Worm (Caenorhabditis elegans): Measurements from ENCODE around the gene rhgf-2.

The rhgf-2 gene

ce11 chrII:4100485-4100884, at the start of gene rhgf-2:
rhgf-2 (plus strand) TSS chrII:4100785.
- TF ChIP-seq pha-4 (tag; optimal IDR thresholded peaks at IDR 0.05), result no peak
- TF ChIP-seq lim-6 (tag; optimal IDR thresholded peaks at IDR 0.05), result no peak
- TF ChIP-seq tbx-7 (tag; optimal IDR thresholded peaks at IDR 0.05), result no peak
- no peak for TF ChIP-seq pag-3 (tag; optimal IDR thresholded peaks at IDR 0.05; ENCODE audit: borderline replicate concordance)
- no peak for TF ChIP-seq elt-4 (tag; optimal IDR thresholded peaks at IDR 0.05)
- no peak for TF ChIP-seq ceh-34 (tag; optimal IDR thresholded peaks at IDR 0.05)
- TF ChIP-seq hlh-15 (tag; optimal IDR thresholded peaks at IDR 0.05), result no peak
- TF ChIP-seq unc-55 (GFP tag; optimal IDR thresholded peaks at IDR 0.05), result no peak
- no peak for TF ChIP-seq T23F11.4 (GFP tag; optimal IDR thresholded peaks at IDR 0.05)
- TF ChIP-seq pqm-1 (tag; optimal IDR thresholded peaks at IDR 0.05), result no peak
- TF ChIP-seq ztf-16 (tag; optimal IDR thresholded peaks at IDR 0.05), result no peak
- TF ChIP-seq syd-9 (tag; optimal IDR thresholded peaks at IDR 0.05), result no peak
- no peak for TF ChIP-seq madf-2 (tag; optimal IDR thresholded peaks at IDR 0.05)
- no peak for TF ChIP-seq sox-2 (GFP tag; IDR thresholded peaks at IDR 0.05)
- no peak for TF ChIP-seq C08G9.2 (tag; optimal IDR thresholded peaks at IDR 0.05)
- no peak for TF ChIP-seq ceh-9 (tag; optimal IDR thresholded peaks at IDR 0.05)
- no peak for TF ChIP-seq hlh-30 (tag; optimal IDR thresholded peaks at IDR 0.05; ENCODE audit: insufficient read depth)

ce11 chrII:4062477-4062876, 38.1 kb upstream of the rhgf-2 start, which contains the start of gene gadr-4:
gadr-4 (minus strand) TSS chrII:4062577.
- no peak for TF ChIP-seq ceh-48 (tag; optimal IDR thresholded peaks at IDR 0.05)
- no peak for TF ChIP-seq ceh-14 (tag; optimal IDR thresholded peaks at IDR 0.05)

ce11 chrII:4063997-4064396, 36.6 kb upstream of the rhgf-2 start, which contains the start of gene fbxb-118:
fbxb-118 (minus strand) TSS chrII:4064097.
- no peak for TF ChIP-seq ztf-16 (tag; optimal IDR thresholded peaks at IDR 0.05)
- TF ChIP-seq hlh-30 (tag; optimal IDR thresholded peaks at IDR 0.05; ENCODE audit: insufficient read depth), result no peak
- no peak for TF ChIP-seq ceh-6 (GFP tag; optimal IDR thresholded peaks at IDR 0.05)
- TF ChIP-seq fax-1 (tag; optimal IDR thresholded peaks at IDR 0.05), result no peak
- no peak for TF ChIP-seq ceh-22 (tag; optimal IDR thresholded peaks at IDR 0.05)
- no peak for TF ChIP-seq sdc-2 (tag; optimal IDR thresholded peaks at IDR 0.05)
- no peak for TF ChIP-seq pag-3 (tag; optimal IDR thresholded peaks at IDR 0.05; ENCODE audit: borderline replicate concordance)
- TF ChIP-seq F13H6.1 (tag; optimal IDR thresholded peaks at IDR 0.05), result no peak
- TF ChIP-seq K09A11.1 (tag; optimal IDR thresholded peaks at IDR 0.05; ENCODE audit: insufficient read depth), result no peak

ce11 chrII:4067258-4067657, 33.3 kb upstream of the rhgf-2 start, which contains the start of gene W06A11.1:
W06A11.1 (plus strand) TSS chrII:4067558.
- TF ChIP-seq ceh-30 (tag; optimal IDR thresholded peaks at IDR 0.05), result no peak
- TF ChIP-seq madf-2 (tag; optimal IDR thresholded peaks at IDR 0.05), result no peak
- no peak for TF ChIP-seq sox-4 (tag; optimal IDR thresholded peaks at IDR 0.05)
- no peak for TF ChIP-seq fkh-10 (GFP tag; optimal IDR thresholded peaks at IDR 0.05)
- no peak for TF ChIP-seq syd-9 (tag; optimal IDR thresholded peaks at IDR 0.05)

DNA sequence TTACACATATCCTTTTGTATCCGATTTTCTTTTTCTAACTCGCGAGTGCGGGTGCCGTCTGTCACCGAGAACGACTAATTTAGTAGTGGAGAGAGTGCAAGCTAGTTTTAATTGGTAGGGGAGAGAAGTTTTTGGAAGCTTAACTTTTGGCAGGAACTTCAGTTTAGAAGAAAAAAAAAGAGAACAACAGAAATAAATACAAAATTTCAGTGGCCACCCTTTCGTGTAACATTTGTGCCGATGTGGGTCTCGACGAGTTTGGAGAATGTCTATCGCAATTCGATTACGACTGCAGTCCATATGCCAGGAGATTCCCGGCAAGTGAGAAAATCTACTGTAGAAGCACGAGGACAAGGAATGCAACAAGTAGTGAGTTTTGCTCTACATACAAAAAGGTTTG, 32.4 kb upstream of the rhgf-2 start:
- TF ChIP-seq hlh-13 (GFP tag; optimal IDR thresholded peaks at IDR 0.05), result no peak
- no peak for TF ChIP-seq che-1 (tag; optimal IDR thresholded peaks at IDR 0.05)
- TF ChIP-seq K02D7.2 (tag; optimal IDR thresholded peaks at IDR 0.05), result no peak
- no peak for TF ChIP-seq ceh-34 (tag; optimal IDR thresholded peaks at IDR 0.05)

ce11 chrII:4071075-4071474, 29.5 kb upstream of the rhgf-2 start:
- TF ChIP-seq lim-6 (tag; optimal IDR thresholded peaks at IDR 0.05) (no peak), ceh-19 (GFP tag; optimal IDR thresholded peaks at IDR 0.05) (no peak), F13H6.1 (tag; optimal IDR thresholded peaks at IDR 0.05) (no peak), pros-1 (tag; optimal IDR thresholded peaks at IDR 0.05) (no peak), ref-2 (tag; optimal IDR thresholded peaks at IDR 0.05) (no peak), npax-4 (tag; optimal IDR thresholded peaks at IDR 0.05) (no peak), ztf-16 (tag; optimal IDR thresholded peaks at IDR 0.05) (no peak), ceh-48 (tag; optimal IDR thresholded peaks at IDR 0.05) (no peak), dve-1 (tag; optimal IDR thresholded peaks at IDR 0.05) (no peak), syd-9 (tag; optimal IDR thresholded peaks at IDR 0.05) (no peak), ets-4 (tag; optimal IDR thresholded peaks at IDR 0.05) (no peak), pqm-1 (tag; optimal IDR thresholded peaks at IDR 0.05) (no peak)
